Worm (Caenorhabditis elegans): ENCODE results near the gene Y22D7AL.3.

The Y22D7AL.3 gene

ce11 chrIII:1665799-1666308 lies 24.6 kb downstream of the Y22D7AL.3 start, which contains the start of gene Y22D7AR.3:
Gene Y22D7AR.3 (minus strand): TSS chrIII:1665849.
- TF ChIP-seq lsy-2 (tag; optimal IDR thresholded peaks at IDR 0.05) (no peak), efl-1 (optimal IDR thresholded peaks at IDR 0.05) (no peak), efl-1 (GFP tag; optimal IDR thresholded peaks at IDR 0.05 in 1 of 2) (peak in 1 of 2 experiments; percentile 72)

- peak; percentile 32 for TF ChIP-seq nhr-85 (tag)
- no peak for TF ChIP-seq ama-1 (optimal IDR thresholded peaks at IDR 0.05)
- TF ChIP-seq grh-1 (GFP tag; IDR thresholded peaks at IDR 0.05) = 0 out of 2 replicates have a peak, but pooled peaks have one; percentile 16
These were observed 25.6 kb downstream of the Y22D7AL.3 start for ce11 chrIII:1666893-1667292.

DNA sequence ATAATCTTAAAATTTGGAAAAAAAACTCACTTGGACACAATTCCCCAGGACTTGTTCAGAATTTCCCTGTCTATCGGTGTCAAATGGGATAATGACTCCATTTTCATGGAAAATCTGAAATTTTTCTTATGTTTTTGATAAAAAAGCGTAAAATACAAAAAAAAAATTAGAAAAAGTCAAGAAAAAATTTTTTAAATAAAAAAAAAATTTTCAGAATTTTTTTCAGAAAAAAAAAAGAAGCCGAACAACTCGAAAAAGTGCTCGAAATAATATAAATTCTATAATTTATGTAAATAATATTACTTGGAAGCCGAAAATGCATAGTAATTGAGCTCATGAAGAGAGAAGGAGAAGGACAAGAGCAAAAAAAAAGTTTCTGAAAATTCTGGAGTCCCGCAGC lies 27.3 kb downstream of the Y22D7AL.3 start, which contains the start of gene glb-30:
Gene glb-30 (minus strand): TSS at position 101 of the 400 bp plus-strand sequence.
- no peak for TF ChIP-seq C16A3.4 (tag; optimal IDR thresholded peaks at IDR 0.05)
- no peak for TF ChIP-seq pag-3 (tag; optimal IDR thresholded peaks at IDR 0.05; ENCODE audit: borderline replicate concordance, insufficient read depth)
- TF ChIP-seq sox-4 (tag; optimal IDR thresholded peaks at IDR 0.05) = no peak
- no peak for TF ChIP-seq nhr-28 (tag; optimal IDR thresholded peaks at IDR 0.05)
- TF ChIP-seq F16B12.6 (tag; optimal IDR thresholded peaks at IDR 0.05) = no peak

- no peak for TF ChIP-seq lin-39 (tag; optimal IDR thresholded peaks at IDR 0.05)
- TF ChIP-seq swsn-7 (tag; optimal IDR thresholded peaks at IDR 0.05) = no peak
- no peak for TF ChIP-seq ceh-90 (tag; optimal IDR thresholded peaks at IDR 0.05)
- no peak for TF ChIP-seq mdl-1 (tag; optimal IDR thresholded peaks at IDR 0.05)
- no peak for TF ChIP-seq ces-1 (GFP tag; optimal IDR thresholded peaks at IDR 0.05)
- no peak for TF ChIP-seq grh-1 (GFP tag; IDR thresholded peaks at IDR 0.05)
- TF ChIP-seq nhr-19 (GFP tag; conservative IDR thresholded peaks at IDR 0.05) = no peak
- no peak for TF ChIP-seq dpl-1 (GFP tag; optimal IDR thresholded peaks at IDR 0.05)
- TF ChIP-seq nhr-77 (tag; optimal IDR thresholded peaks at IDR 0.05) = no peak
- no peak for TF ChIP-seq irx-1 (tag; optimal IDR thresholded peaks at IDR 0.05)
- TF ChIP-seq ceh-88 (GFP tag; IDR thresholded peaks at IDR 0.05) = no peak
- no peak for TF ChIP-seq nhr-237 (tag; optimal IDR thresholded peaks at IDR 0.05)
These were observed 32.1 kb downstream of the Y22D7AL.3 start for ce11 chrIII:1673320-1673719.

DNA sequence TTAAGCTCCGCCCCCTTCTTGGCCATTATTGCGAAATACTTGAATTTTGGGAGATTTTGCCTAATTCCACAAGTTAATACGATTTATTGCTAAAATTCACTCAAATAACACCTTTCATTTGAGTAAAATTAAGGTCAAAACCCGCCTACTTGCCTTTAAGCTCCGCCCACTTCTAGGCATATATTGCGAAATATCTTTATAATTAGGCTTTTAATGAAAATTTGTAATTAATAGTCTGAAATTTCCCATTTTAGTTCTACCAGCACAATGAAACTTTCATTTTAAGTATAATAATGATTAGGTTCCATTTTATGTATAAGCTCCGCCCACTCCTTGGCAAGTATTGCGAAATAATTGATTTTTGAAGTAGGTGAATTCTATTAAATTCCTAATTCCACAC lies 33.5 kb downstream of the Y22D7AL.3 start:
- TF ChIP-seq zip-4 (GFP tag; optimal IDR thresholded peaks at IDR 0.05) (peak; percentile 4), xbp-1 (tag; optimal IDR thresholded peaks at IDR 0.05) (no peak), tlp-1 (tag; optimal IDR thresholded peaks at IDR 0.05) (no peak)

- TF ChIP-seq ceh-63 (GFP tag; optimal IDR thresholded peaks at IDR 0.05) (no peak), nhr-90 (tag; optimal IDR thresholded peaks at IDR 0.05; ENCODE audit: poor library complexity) (no peak), efl-1 (optimal IDR thresholded peaks at IDR 0.05) (no peak), efl-1 (GFP tag; optimal IDR thresholded peaks at IDR 0.05 in 1 of 2) (no peak), egl-27 (tag; optimal IDR thresholded peaks at IDR 0.05) (no peak), lin-35 (GFP tag; optimal IDR thresholded peaks at IDR 0.05) (no peak), egl-13 (tag; optimal IDR thresholded peaks at IDR 0.05) (no peak)
These were observed 35.3 kb downstream of the Y22D7AL.3 start, which contains the start of gene Y22D7AR.6 for ce11 chrIII:1676588-1676987. Gene Y22D7AR.6 (minus strand): TSS chrIII:1676721.

ce11 chrIII:1678671-1679070 lies 37.4 kb downstream of the Y22D7AL.3 start:
- peak; percentile 49 for TF ChIP-seq nhr-71 (tag; optimal IDR thresholded peaks at IDR 0.05)
- TF ChIP-seq snu-23 (GFP tag; optimal IDR thresholded peaks at IDR 0.05) = peak; percentile 14
- no peak for TF ChIP-seq ama-1 (optimal IDR thresholded peaks at IDR 0.05)
- peak; percentile 59 for TF ChIP-seq lin-14 (GFP tag; optimal IDR thresholded peaks at IDR 0.05)
- no peak for TF ChIP-seq aha-1 (tag; optimal IDR thresholded peaks at IDR 0.05)
- no peak for TF ChIP-seq efl-3 (GFP tag; optimal IDR thresholded peaks at IDR 0.05)
- peak; percentile 67 for TF ChIP-seq rnt-1 (tag; optimal IDR thresholded peaks at IDR 0.05)

All from whole organism, L1 larva.